Worm (Caenorhabditis elegans): Measurements from ENCODE around the gene C56A3.6.
A peak's percentile ranks its signal among the peaks of the same experiment; 100 is the strongest.

ce11 chrV:13593083-13593482 is 36.9 kb upstream of the C56A3.6 start, which contains the start of gene F53F4.4:
- peak; percentile 25; the same call in 1 of the 2 replicates for TF ChIP-seq egl-43 (GFP tag; IDR thresholded peaks at IDR 0.05)
- no peak for TF ChIP-seq nhr-237 (tag; optimal IDR thresholded peaks at IDR 0.05)
- TF ChIP-seq skn-1 (tag; optimal IDR thresholded peaks at IDR 0.05): no peak
- no peak for TF ChIP-seq egl-27 (tag; optimal IDR thresholded peaks at IDR 0.05)
- no peak for TF ChIP-seq mxl-2 (GFP tag; conservative IDR thresholded peaks at IDR 0.05)
- TF ChIP-seq ztf-11 (tag; optimal IDR thresholded peaks at IDR 0.05): no peak
- no peak for TF ChIP-seq Y105C5A.15 (GFP tag; IDR thresholded peaks at IDR 0.05)
- no peak for TF ChIP-seq dmd-6 (GFP tag; IDR thresholded peaks at IDR 0.05)
